Worm (Caenorhabditis elegans): ENCODE measurements around the gene nhr-255.

Gene nhr-255

DNA sequence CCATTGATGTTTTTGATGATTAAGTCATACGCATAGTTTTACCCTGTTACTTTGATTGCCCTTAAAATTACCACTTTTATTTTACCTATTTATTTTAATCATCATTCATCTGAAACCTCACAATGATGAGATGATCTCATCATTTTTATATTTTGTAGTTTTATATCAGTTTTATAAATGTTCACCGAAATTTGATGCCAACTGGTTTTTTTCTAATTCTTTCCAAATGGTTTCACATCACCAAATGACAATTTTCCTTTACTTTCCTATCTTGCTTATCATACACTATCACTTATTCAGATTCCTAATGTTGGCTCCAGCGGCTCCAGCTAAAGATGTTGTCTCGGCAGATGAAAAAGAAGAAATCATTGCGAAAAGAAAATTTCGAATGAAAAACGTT lies 10.7 kb upstream of the nhr-255 start, which contains the start of gene lin-15A:
lin-15A (plus strand) TSS at position 301 of the 400 bp plus-strand sequence.
- TF ChIP-seq unc-62 (GFP tag; optimal IDR thresholded peaks at IDR 0.05) = no peak
- no peak for TF ChIP-seq ztf-4 (tag; optimal IDR thresholded peaks at IDR 0.05)

DNA sequence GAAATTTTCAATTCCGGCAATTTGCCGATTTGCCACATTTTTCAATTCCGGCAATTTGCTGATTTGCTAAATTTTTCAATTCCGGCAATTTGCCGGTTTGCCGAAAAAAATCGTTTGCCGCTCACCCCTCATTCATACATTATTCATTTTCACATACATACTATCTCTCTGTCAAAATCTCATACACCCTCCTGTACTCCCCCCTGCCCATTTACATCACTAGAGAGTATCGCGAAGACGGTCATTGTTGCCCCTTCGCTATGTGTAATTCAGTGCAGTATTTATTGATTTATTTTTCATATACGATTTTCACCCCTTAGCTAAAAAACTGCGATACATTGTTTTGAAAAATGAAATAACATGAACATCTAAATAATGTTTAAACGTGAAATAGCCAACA lies 6.0 kb upstream of the nhr-255 start:
- TF ChIP-seq nhr-19 (GFP tag; conservative IDR thresholded peaks at IDR 0.05) = peak; percentile 45
- peak; percentile 42 for TF ChIP-seq fkh-8 (tag; optimal IDR thresholded peaks at IDR 0.05)
- TF ChIP-seq F16B12.6 (tag; optimal IDR thresholded peaks at IDR 0.05) = no peak
- TF ChIP-seq fkh-10 (GFP tag; optimal IDR thresholded peaks at IDR 0.05) = peak; percentile 77
- TF ChIP-seq swsn-7 (tag; optimal IDR thresholded peaks at IDR 0.05) = peak; percentile 44
- TF ChIP-seq elt-2 (tag; optimal IDR thresholded peaks at IDR 0.05) = peak; percentile 16
- TF ChIP-seq snu-23 (GFP tag; optimal IDR thresholded peaks at IDR 0.05) = peak; percentile 88
- peak; percentile 35 for TF ChIP-seq egl-13 (tag; optimal IDR thresholded peaks at IDR 0.05)
- TF ChIP-seq irx-1 (tag; optimal IDR thresholded peaks at IDR 0.05) = peak; percentile 40
- TF ChIP-seq nhr-71 (tag; optimal IDR thresholded peaks at IDR 0.05) = peak; percentile 67
- peak; percentile 86 for TF ChIP-seq nhr-47 (tag; optimal IDR thresholded peaks at IDR 0.05)
- no peak for TF ChIP-seq egl-27 (tag; optimal IDR thresholded peaks at IDR 0.05)
- TF ChIP-seq ztf-4 (tag; optimal IDR thresholded peaks at IDR 0.05) = peak; percentile 55
- TF ChIP-seq mep-1 (tag; optimal IDR thresholded peaks at IDR 0.05) = peak; percentile 43
- peak; percentile 74 for TF ChIP-seq nhr-20 (tag; optimal IDR thresholded peaks at IDR 0.05)
- peak; percentile 87 for TF ChIP-seq jun-1 (tag; optimal IDR thresholded peaks at IDR 0.05)
- peak; percentile 87 for TF ChIP-seq C16A3.4 (tag; optimal IDR thresholded peaks at IDR 0.05)
- TF ChIP-seq snpc-4 (tag; optimal IDR thresholded peaks at IDR 0.05) = peak; percentile 58
- peak; percentile 77 for TF ChIP-seq hpl-2 (GFP tag; optimal IDR thresholded peaks at IDR 0.05)
- TF ChIP-seq vab-15 (tag; optimal IDR thresholded peaks at IDR 0.05) = no peak
- TF ChIP-seq efl-1 (optimal IDR thresholded peaks at IDR 0.05) = peak; percentile 34 to 50
- TF ChIP-seq efl-1 (GFP tag; optimal IDR thresholded peaks at IDR 0.05 in 1 of 2) = peak in 1 of 2 experiments; percentile 90
- TF ChIP-seq lin-15B (tag; optimal IDR thresholded peaks at IDR 0.05) = peak; percentile 52
- no peak for TF ChIP-seq zag-1 (tag; optimal IDR thresholded peaks at IDR 0.05)
- peak; percentile 67 to 70 for TF ChIP-seq lsy-2 (tag; optimal IDR thresholded peaks at IDR 0.05)
- no peak for TF ChIP-seq fkh-4 (tag; optimal IDR thresholded peaks at IDR 0.05; ENCODE audit: borderline replicate concordance)
- TF ChIP-seq zip-4 (GFP tag; optimal IDR thresholded peaks at IDR 0.05) = peak; percentile 42
- TF ChIP-seq nhr-85 (tag) = peak; percentile 87
- peak; percentile 53; the same call in 1 of the 2 replicates for TF ChIP-seq mab-9 (GFP tag; IDR thresholded peaks at IDR 0.05)
- TF ChIP-seq unc-86 (tag; optimal IDR thresholded peaks at IDR 0.05) = no peak
- TF ChIP-seq ceh-8 (GFP tag; optimal IDR thresholded peaks at IDR 0.05) = no peak
- TF ChIP-seq sup-37 (GFP tag; optimal IDR thresholded peaks at IDR 0.05) = no peak
- TF ChIP-seq isw-1 (GFP tag; IDR thresholded peaks at IDR 0.05) = 0 out of 2 replicates have a peak, but pooled peaks have one; percentile 2
- TF ChIP-seq dsc-1 (tag; optimal IDR thresholded peaks at IDR 0.05) = peak; percentile 74
- TF ChIP-seq nhr-237 (tag; optimal IDR thresholded peaks at IDR 0.05) = peak; percentile 36
- no peak for TF ChIP-seq ces-1 (GFP tag; optimal IDR thresholded peaks at IDR 0.05)
- peak; percentile 45 for TF ChIP-seq fos-1 (tag; optimal IDR thresholded peaks at IDR 0.05)
- peak; percentile 77 for TF ChIP-seq nhr-11 (tag; optimal IDR thresholded peaks at IDR 0.05)
- TF ChIP-seq nhr-28 (tag; optimal IDR thresholded peaks at IDR 0.05) = no peak
- TF ChIP-seq dpl-1 (GFP tag; optimal IDR thresholded peaks at IDR 0.05) = peak in 1 of 3 experiments; percentile 10
- TF ChIP-seq ztf-11 (tag; optimal IDR thresholded peaks at IDR 0.05) = peak in 1 of 2 experiments; percentile 49
- TF ChIP-seq unc-130 (tag; optimal IDR thresholded peaks at IDR 0.05) = peak; percentile 32
- TF ChIP-seq xbp-1 (tag; optimal IDR thresholded peaks at IDR 0.05) = peak; percentile 43
- peak; percentile 20 for TF ChIP-seq lin-13 (GFP tag; optimal IDR thresholded peaks at IDR 0.05)
- peak in 1 of 2 experiments; percentile 35 for TF ChIP-seq mdl-1 (tag; optimal IDR thresholded peaks at IDR 0.05)
- TF ChIP-seq tbx-2 (tag; optimal IDR thresholded peaks at IDR 0.05) = peak; percentile 50
- TF ChIP-seq rnt-1 (tag; optimal IDR thresholded peaks at IDR 0.05) = peak; percentile 56
- no peak for TF ChIP-seq ama-1 (optimal IDR thresholded peaks at IDR 0.05)
- peak; percentile 69 for TF ChIP-seq nhr-77 (tag; optimal IDR thresholded peaks at IDR 0.05)
- peak in 1 of 2 experiments; percentile 82 for TF ChIP-seq lin-35 (GFP tag; optimal IDR thresholded peaks at IDR 0.05)
- TF ChIP-seq unc-62 (GFP tag; optimal IDR thresholded peaks at IDR 0.05) = no peak

Measured in whole organism, L1 larva.